Worm (Caenorhabditis elegans): ENCODE measurements around the gene F27D9.2.

F27D9.2 gene

DNA sequence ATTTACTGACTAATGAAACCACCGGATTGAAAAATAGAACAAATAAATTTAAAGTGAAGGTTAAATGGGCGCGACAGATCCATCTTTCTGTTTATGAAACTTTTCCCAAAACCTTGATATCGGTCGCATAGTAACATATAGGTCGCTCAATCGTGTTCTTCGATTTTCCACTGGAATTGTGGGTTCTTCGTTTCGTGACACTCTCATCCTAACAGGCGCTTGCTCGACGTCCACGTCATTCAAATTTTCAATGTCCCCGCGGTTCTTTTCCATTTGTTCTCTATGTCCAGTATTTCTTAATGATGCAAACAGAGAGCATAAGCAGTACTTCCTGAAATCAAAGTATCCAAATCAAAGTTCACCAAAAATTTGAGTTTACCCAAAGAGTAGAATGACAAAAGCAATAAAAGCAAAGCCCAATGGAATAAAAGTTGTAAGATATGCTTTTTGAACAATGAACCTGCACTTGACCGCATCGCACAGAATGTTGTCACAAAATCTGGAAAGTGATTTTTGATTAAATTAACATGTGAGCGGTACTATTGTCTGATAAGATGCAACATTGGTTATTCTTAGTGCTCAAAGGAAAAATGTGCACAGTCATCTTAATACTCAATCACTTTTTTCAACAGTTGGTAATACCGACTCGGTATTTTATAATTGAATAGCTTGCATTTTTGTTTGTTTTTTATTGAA lies 5.3 kb upstream of the F27D9.2 start, which contains the start of gene F27D9.13:
TSS of gene F27D9.13 (minus strand) at position 51 of the 696 bp plus-strand sequence.
- no peak for TF ChIP-seq klf-2 (GFP tag; conservative IDR thresholded peaks at IDR 0.05)
- TF ChIP-seq ztf-29 (GFP tag; IDR thresholded peaks at IDR 0.05), result no peak
- TF ChIP-seq tab-1 (GFP tag; IDR thresholded peaks at IDR 0.05), result no peak
- no peak for TF ChIP-seq ztf-23 (GFP tag; IDR thresholded peaks at IDR 0.05)
- no peak for TF ChIP-seq flt-1 (GFP tag; IDR thresholded peaks at IDR 0.05)
- TF ChIP-seq cog-1 (tag; optimal IDR thresholded peaks at IDR 0.05), result no peak
- TF ChIP-seq ref-1 (GFP tag; conservative IDR thresholded peaks at IDR 0.05), result no peak
- TF ChIP-seq med-1 (GFP tag; optimal IDR thresholded peaks at IDR 0.05; ENCODE audit: insufficient read depth), result no peak
- TF ChIP-seq T22C8.4 (GFP tag; IDR thresholded peaks at IDR 0.05), result no peak

DNA sequence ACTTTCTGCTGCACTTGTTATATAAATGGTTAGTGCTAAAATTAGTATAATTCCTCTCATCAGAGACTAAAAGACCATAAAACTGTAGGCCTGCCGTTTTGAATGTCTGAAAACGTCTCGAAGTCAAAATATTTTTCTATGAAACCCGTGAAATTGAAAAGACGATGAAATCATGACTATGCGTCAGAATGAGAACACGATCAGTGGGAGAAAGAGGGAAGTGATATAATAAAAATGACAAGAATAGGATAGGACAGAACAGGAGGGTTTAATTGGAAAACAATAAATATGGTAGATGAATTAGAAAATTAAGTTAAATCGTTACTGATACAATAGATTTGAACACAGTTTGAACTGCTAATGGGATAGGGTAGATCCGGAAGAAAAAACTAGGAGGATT lies 2.1 kb upstream of the F27D9.2 start, which contains the start of gene F27D9.7:
TSS of gene F27D9.7 (minus strand) at position 101 of the 400 bp plus-strand sequence.
- no peak for TF ChIP-seq med-1 (GFP tag; optimal IDR thresholded peaks at IDR 0.05; ENCODE audit: insufficient read depth)

DNA sequence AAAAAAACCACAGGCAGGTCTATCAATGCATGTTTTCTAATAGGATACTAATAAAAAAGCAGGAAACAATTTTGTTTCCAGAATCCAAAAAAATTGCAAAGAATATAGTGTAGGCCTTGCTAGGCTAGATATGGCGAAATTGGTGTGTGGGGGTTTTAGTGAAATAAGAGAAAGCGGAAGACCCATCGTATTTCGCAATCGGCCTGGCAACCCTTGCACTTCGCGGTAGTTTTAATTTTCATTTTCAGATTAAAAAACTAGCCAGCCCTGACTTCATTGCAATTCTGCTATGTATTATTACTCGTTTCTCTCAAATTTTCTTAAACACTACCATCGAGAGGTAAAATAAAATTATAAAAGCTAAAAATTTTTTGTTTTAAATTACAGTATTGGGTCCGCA lies 2.1 kb downstream of the F27D9.2 start:
- TF ChIP-seq klf-2 (GFP tag; conservative IDR thresholded peaks at IDR 0.05), result no peak
- TF ChIP-seq ztf-23 (GFP tag; IDR thresholded peaks at IDR 0.05), result no peak
- no peak for TF ChIP-seq cog-1 (tag; optimal IDR thresholded peaks at IDR 0.05)
- TF ChIP-seq ztf-29 (GFP tag; IDR thresholded peaks at IDR 0.05), result no peak
- TF ChIP-seq med-1 (GFP tag; optimal IDR thresholded peaks at IDR 0.05; ENCODE audit: insufficient read depth), result no peak
- TF ChIP-seq ref-1 (GFP tag; conservative IDR thresholded peaks at IDR 0.05), result no peak
- TF ChIP-seq flt-1 (GFP tag; IDR thresholded peaks at IDR 0.05), result no peak
- TF ChIP-seq tab-1 (GFP tag; IDR thresholded peaks at IDR 0.05), result no peak
- no peak for TF ChIP-seq T22C8.4 (GFP tag; IDR thresholded peaks at IDR 0.05)

DNA sequence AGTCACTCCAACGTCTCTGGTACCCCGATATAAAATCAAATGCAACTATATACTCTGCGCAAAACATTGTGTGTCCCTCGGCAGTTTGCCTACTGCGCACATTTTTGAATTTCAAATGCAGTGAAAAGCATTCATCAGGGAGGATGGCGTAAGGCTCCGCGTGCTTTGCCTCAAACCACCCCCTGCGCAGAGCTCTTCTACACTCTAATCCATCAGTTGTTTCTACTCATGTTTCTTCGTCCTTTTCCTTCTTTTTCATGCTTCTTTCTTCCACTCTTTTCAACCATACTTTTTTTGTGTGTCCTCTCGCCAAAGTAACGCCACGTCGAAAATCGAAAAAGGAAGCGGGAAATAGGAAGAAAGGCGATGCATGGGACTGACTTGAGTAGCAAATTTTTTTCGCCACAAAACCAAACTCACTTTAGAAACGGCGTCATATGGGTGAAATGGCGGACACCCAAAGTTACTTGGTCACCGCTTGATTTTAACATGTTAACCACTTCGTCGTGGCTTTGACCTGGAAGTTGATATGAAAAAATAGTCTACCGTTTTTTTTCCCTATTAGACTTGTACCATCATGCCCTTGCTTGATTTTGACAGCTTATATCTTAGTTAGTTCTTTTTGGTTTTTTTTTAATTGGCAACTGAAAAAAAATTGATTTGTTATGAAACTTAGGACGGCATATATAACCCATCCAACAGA lies 5.8 kb downstream of the F27D9.2 start:
- no peak for TF ChIP-seq flt-1 (GFP tag; IDR thresholded peaks at IDR 0.05)
- no peak for TF ChIP-seq ztf-23 (GFP tag; IDR thresholded peaks at IDR 0.05)
- TF ChIP-seq T22C8.4 (GFP tag; IDR thresholded peaks at IDR 0.05), result no peak
- TF ChIP-seq cog-1 (tag; optimal IDR thresholded peaks at IDR 0.05), result no peak
- TF ChIP-seq ref-1 (GFP tag; conservative IDR thresholded peaks at IDR 0.05), result no peak
- no peak for TF ChIP-seq ztf-29 (GFP tag; IDR thresholded peaks at IDR 0.05)
- no peak for TF ChIP-seq klf-2 (GFP tag; conservative IDR thresholded peaks at IDR 0.05)
- no peak for TF ChIP-seq tab-1 (GFP tag; IDR thresholded peaks at IDR 0.05)
- no peak for TF ChIP-seq med-1 (GFP tag; optimal IDR thresholded peaks at IDR 0.05; ENCODE audit: insufficient read depth)

DNA sequence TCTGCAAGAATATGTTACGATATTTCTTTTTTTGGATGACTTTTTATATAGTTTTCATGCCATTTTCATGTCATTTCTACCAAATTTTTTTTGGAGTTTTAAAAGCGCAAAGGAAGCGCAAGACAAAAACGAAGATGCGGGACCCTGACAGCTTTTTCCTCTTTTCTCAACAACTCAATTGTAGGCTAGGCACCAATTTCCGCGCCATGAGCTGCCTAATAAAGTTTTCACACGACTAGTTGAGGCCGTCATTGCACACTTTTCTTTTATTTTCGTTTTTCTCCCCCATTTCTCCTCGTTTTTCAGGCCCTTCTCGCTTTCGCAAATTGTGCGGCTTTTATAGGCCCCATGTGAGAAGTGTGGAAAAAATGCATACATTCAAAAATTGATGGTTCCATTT lies 7.0 kb downstream of the F27D9.2 start:
- no peak for TF ChIP-seq ztf-23 (GFP tag; IDR thresholded peaks at IDR 0.05)
- TF ChIP-seq tab-1 (GFP tag; IDR thresholded peaks at IDR 0.05), result no peak
- TF ChIP-seq T22C8.4 (GFP tag; IDR thresholded peaks at IDR 0.05), result no peak
- TF ChIP-seq klf-2 (GFP tag; conservative IDR thresholded peaks at IDR 0.05), result no peak
- TF ChIP-seq med-1 (GFP tag; optimal IDR thresholded peaks at IDR 0.05; ENCODE audit: insufficient read depth), result no peak
- TF ChIP-seq ref-1 (GFP tag; conservative IDR thresholded peaks at IDR 0.05), result no peak
- TF ChIP-seq cog-1 (tag; optimal IDR thresholded peaks at IDR 0.05), result no peak
- no peak for TF ChIP-seq ztf-29 (GFP tag; IDR thresholded peaks at IDR 0.05)
- no peak for TF ChIP-seq flt-1 (GFP tag; IDR thresholded peaks at IDR 0.05)

DNA sequence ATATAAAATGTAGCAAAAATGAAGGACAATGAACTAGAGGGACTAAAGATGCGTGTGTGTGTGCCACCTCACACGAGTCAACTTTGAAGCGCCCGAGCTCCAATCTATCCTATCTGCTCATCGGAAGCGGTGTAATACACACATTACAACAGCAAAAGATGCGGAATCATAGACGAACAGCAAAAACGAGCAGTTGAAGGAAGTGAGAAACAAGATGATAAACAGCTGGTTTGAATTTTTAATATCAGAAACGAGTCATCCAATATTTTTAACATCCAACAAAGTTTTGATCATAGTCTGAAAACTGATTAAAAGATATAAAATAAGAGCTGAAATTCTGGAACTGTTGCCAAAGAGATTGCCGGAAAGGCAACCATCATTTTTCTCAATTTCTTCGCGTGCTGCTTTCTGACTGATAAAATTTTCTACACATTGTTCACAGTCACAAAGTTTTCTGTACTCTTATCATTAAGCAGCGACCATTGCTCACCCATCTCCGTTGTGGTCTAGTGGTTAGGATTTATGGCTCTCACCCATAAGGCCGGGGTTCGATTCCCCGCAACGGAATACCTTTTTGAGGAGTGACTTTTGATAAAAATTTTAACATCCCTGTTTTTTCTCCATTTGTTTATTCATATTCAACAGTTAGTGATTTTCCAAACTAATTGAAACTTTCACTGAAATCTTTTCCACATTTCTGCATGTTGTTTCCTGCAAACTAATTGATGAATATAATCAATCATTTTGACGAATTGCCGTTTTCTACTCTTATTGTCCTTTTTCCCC lies 7.9 kb downstream of the F27D9.2 start, which contains the start of gene stn-2:
TSS of gene stn-2 (minus strand) at position 75 of the 786 bp plus-strand sequence.
- TF ChIP-seq ref-1 (GFP tag; conservative IDR thresholded peaks at IDR 0.05) (no peak), klf-2 (GFP tag; conservative IDR thresholded peaks at IDR 0.05) (no peak), ztf-23 (GFP tag; IDR thresholded peaks at IDR 0.05) (peak; percentile 57; the same call in 1 of the 2 replicates)

DNA sequence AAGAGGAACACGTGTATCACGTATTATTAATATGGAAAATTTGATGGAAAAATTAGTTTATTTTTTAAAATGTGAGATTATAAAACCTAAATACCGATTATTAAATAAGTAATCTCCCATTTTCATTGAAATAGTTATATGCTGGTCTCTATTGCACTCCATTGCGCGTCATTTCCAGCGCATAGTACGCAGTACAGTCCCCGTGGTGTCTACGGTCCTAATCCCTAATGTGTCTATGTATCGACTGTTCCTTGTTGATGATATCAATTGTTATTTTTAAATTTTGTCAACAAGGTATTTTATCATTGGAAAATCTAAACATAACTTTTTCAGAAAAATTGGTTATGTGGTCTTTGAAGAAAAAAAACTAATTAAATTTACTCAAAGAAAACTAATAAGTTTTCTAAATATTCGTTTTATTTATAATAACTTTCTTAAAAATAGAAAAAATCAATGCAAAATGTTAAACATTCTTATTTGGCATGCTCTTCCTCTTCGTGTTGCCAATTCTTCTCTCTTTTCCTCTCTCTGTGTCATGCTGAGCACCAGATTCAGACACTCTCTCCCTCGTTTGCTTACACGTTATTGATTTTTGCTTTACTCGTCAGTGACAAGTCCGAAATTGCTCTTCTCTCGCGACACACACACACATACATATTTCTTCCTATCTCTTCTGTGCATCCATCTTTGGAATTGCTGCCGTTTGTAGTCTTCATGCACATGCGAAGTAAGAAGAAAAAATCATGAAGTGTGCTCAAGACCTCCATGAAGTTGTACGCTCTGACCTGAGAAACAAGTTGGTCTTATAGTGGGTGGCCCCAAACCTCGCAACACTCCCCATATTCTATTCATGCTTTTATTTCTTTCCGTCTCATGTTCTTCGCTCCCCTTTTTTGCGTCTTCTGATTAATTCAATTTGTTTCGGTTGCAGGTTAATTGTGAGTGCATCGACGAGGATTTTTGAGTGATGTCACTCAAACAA lies 9.5 kb downstream of the F27D9.2 start, which contains the start of gene unc-18:
TSS of gene unc-18 (plus strand) at position 932 of the 982 bp plus-strand sequence.
- no peak for TF ChIP-seq tab-1 (GFP tag; IDR thresholded peaks at IDR 0.05)
- TF ChIP-seq T22C8.4 (GFP tag; IDR thresholded peaks at IDR 0.05), result peak; percentile 48; the same call in 1 of the 2 replicates

DNA sequence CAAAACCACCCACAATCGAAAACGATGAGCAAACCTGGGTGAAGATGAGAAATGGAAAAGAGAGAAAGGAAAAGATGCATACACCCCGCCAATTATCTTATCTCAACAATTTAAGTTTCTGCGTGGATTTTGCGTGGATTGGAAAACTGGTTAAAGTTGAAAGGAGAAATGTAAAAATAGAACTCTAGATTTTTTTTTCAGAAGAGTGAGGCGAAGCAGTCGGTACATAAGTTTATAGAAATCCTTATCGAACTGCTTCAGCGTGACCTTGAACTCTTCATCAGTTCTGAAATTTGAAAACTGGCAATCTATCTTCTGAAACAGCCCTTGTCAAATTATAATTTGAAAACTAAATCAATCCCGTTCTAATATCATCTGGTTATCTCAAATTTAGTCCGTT lies 16.3 kb downstream of the F27D9.2 start, which contains the start of gene clik-2:
TSS of gene clik-2 (minus strand) at position 101 of the 400 bp plus-strand sequence.
- no peak for TF ChIP-seq ztf-23 (GFP tag; IDR thresholded peaks at IDR 0.05)
- no peak for TF ChIP-seq flt-1 (GFP tag; IDR thresholded peaks at IDR 0.05)
- TF ChIP-seq ref-1 (GFP tag; conservative IDR thresholded peaks at IDR 0.05), result no peak
- no peak for TF ChIP-seq ztf-29 (GFP tag; IDR thresholded peaks at IDR 0.05)
- TF ChIP-seq klf-2 (GFP tag; conservative IDR thresholded peaks at IDR 0.05), result no peak
- no peak for TF ChIP-seq med-1 (GFP tag; optimal IDR thresholded peaks at IDR 0.05; ENCODE audit: insufficient read depth)
- TF ChIP-seq cog-1 (tag; optimal IDR thresholded peaks at IDR 0.05), result no peak
- no peak for TF ChIP-seq tab-1 (GFP tag; IDR thresholded peaks at IDR 0.05)
- no peak for TF ChIP-seq T22C8.4 (GFP tag; IDR thresholded peaks at IDR 0.05)

Measured in whole organism, midembryonic.